Fruit fly (Drosophila melanogaster) Kc167 (cell line): ENCODE measurements around the gene CG46517.
"Not testable (repeated sequence)": the region's sequence is repeated elsewhere in the genome, so short reads cannot be mapped to it uniquely, and the experiment has no call there.

Experiments
- h ChIP-seq: fragments of >200 bp; optimal IDR thresholded peaks from 3 replicates; lab custom pipeline; 2018; ENCODE audit warnings: missing external identifiers
- psq ChIP-seq: fragments of >200 bp; optimal IDR thresholded peaks from 2 replicates; lab custom pipeline; 2017; ENCODE audit warnings: missing external identifiers

DNA sequence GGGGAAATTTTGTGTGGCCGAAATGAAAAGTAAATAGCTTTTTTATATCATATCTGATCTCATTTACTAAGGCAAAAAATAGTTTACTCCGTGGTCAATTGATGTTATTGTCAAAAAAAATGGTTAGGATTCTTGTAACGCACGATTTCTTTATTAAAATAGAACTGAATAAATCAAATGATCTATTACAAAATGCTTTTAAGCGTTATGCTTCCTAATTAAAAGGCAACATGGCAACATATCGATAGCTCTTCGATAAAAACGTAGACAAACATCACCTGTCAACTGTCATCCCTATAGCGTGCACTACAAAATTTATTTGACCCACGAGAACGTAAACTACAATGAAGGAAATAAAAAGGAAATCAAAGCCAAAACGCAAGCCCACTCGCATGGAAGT lies 29.1 kb downstream of the CG46517 start, which contains the start of gene CG46522:
- TF ChIP-seq h (lab: Kevin White, UChicago); psq: not testable (repeated sequence)
